Fruit fly (Drosophila melanogaster) whole organism: ENCODE results near the gene brv1.

ENCODE experiments used
- CG8478 ChIP-seq: fragments of >200 bp; optimal IDR thresholded peaks from 2 replicates; lab custom pipeline; 2018; ENCODE audit warnings: inconsistent platforms
- EcR ChIP-seq, 2 experiments: fragments of >200 bp; optimal IDR thresholded peaks; 2 replicates each; lab custom pipeline; 2017; ENCODE audit warnings: missing biosample characterization in 2 of 2, missing genetic modification characterization in 2 of 2, missing genetic modification reagents in 2 of 2

DNA sequence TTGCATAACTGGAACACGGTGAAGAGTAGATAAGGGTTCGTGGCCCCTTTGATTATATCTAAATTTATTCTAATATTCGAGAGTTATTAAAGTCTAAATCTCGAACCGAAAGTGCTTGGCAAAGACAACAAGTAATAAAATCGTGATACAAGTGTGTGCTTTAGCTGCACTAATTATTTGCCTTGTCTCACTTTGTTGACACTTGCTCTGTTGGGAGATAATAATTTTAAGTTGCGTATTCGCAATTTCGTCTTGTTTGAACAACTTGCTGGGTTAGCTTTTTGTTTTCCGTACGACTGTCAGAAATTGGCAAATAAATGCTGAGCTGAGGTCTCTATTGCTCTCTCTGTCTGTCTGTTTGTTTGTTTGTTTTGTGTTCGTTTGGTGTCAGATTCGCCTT is 18.4 kb upstream of the brv1 start:
- TF ChIP-seq EcR (GFP tag; optimal IDR thresholded peaks at IDR 0.05; lab: Kevin White, UChicago) (no peak), CG8478 (lab: Kevin White, UChicago) (no peak)
